Worm (Caenorhabditis elegans): ENCODE measurements around the gene ccep-97.

The ccep-97 gene

DNA sequence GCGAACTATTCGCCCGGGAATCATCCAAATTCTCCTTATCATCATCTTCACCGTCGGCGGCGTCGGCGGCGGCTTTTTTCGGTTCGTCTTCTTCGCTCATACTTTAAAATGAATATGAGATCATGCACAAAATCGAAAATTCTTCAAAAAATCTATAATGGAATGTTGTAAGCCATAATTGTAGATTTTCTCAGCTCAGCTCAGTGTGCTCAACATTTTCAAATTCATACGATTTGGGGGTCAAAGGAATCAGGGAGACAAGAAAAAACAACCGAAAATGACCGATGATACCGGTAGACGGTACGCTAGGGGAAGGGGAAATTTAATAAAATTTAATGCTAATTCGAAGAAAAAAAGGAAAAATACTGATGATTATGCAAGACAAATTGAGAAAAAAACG is at the start of gene ccep-97:
TSS of gene ccep-97 (minus strand) at position 101 of the 400 bp plus-strand sequence.
- TF ChIP-seq unc-62 (GFP tag; optimal IDR thresholded peaks at IDR 0.05): no peak

DNA sequence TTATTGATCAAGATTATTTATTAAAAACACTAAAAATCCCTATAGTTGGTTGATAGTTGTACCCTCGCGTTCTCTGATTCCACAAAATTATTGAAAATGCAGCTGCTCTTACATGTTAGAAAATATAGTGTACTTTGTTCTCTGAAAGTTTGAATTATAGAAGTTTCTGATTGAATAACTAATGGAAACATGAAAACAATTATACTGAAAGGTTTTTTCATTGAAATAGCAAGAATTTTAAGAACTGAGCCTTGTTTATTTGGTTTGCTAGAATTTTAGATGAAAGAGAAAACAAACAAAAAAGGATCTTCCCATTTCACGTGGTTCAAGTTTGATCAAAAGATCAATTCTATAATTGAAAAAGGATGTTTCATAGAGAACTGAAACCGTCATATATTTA is 49.1 kb upstream of the ccep-97 start:
- no peak for TF ChIP-seq unc-62 (GFP tag; optimal IDR thresholded peaks at IDR 0.05)

DNA sequence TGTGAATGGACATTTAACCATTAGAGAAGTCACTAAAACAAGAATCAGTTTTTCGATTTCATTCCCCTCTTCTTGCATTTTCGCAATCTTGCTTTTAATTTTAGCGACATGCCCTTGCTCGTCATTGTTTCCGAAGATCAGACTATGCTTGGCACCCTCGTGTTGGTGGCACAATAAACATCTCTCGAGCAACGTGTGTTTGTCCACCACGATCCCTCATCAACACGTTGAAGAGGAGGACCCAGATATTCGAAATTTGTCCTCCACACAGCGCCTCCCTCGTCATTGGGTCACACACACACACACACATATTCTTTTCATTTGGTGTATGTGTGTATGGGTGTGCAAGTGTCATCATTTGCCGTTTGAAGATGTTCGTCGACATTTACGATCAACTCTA is 46.9 kb upstream of the ccep-97 start, which contains the start of gene srd-32:
TSS of gene srd-32 (plus strand) at position 301 of the 400 bp plus-strand sequence.
- no peak for TF ChIP-seq unc-62 (GFP tag; optimal IDR thresholded peaks at IDR 0.05)

DNA sequence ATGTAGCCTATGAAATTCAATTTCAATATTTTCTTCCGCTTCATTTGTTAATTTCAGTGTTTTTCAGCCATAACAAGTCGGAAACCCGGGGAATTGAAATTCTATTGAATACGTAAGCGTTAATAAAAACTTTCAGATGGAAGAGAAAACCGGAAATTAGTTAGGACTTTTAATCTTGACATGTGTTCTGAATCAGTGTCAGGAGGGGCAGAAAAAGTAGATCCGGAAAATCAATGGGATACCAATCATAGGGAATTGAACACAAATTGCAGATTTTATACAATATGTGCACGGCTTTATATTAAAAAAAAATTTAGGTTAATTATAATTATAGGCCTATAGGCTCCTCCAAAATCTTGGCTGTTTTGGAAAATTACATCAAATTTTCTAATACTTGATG is 45.9 kb upstream of the ccep-97 start:
- TF ChIP-seq unc-62 (GFP tag; optimal IDR thresholded peaks at IDR 0.05): no peak

DNA sequence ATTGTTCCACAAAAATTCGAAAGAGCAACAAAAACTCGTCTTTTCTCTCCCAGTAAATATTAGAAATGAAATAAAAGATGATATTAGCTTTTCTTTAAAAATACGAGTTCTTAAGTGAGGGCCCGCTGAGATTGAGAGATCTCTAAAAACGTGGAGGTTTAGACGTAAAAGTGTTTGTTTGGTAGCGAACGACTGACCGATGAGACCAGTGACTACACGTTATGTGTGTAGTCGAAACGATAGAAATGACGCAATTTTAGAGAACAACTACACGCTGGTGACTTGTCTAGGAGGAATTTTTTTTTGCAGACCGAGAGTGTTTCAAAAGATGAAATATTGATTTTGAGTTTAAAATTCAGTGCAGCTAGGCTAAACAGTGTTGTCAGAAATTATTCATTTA is 44.3 kb upstream of the ccep-97 start, which contains the start of gene C37H5.13:
TSS of gene C37H5.13 (minus strand) at position 229 of the 400 bp plus-strand sequence.
- no peak for TF ChIP-seq unc-62 (GFP tag; optimal IDR thresholded peaks at IDR 0.05)

DNA sequence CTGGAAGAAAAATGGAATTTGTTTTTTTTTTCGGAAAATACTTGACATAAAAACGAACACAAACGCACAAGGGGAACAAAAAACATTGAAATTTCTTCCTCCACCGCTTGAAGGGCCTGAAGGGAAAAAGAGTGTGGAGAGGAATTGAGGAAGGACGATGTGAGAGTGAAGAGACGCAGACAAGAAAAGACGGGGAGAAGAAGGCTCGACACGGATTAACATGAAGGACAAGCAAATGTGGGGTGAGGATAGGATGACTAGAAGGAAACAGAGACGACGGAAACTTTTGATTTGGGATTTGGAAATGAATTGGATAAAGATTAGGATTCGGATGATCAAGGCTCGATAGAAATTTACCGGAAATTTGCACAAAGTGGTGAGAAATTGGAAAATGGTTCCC is 42.1 kb upstream of the ccep-97 start:
- no peak for TF ChIP-seq unc-62 (GFP tag; optimal IDR thresholded peaks at IDR 0.05)

DNA sequence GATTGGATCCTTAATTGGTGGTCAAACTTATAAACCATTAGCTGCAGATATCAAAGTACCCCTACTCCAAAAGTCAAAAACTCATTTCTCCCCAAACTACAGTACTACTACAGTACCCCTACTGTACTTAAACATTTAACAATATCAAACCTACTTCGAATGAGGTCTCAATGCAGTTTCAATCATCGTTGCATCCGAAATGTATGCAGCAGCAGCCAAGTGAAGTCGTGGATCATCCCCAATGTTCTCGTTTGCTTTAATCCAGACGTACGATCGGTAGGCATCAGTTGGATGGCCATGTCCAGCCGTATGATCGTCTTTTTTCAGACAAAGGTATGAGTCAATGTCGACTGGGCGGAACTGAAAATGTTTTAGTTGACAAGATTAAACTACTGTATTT is 39.1 kb upstream of the ccep-97 start:
- TF ChIP-seq unc-62 (GFP tag; optimal IDR thresholded peaks at IDR 0.05): no peak

DNA sequence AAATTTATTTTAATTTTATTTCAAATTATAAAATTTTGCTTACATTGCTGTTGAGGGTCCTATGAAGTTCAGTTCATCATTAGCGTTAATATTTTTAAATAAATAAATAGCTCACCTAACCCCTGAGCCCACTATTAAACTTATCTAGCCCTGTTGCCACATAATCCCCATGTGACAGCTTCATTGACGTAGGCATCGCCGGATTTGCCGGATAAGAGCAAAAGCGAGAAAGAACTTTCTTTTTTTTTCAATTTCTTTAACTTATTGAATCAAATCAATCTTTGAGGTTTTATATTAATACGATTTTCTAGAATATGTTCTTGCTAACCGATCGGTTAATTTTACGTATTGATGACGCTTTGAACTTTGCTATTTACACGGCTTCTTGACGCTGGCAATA is 33.5 kb upstream of the ccep-97 start:
- TF ChIP-seq unc-62 (GFP tag; optimal IDR thresholded peaks at IDR 0.05): no peak

DNA sequence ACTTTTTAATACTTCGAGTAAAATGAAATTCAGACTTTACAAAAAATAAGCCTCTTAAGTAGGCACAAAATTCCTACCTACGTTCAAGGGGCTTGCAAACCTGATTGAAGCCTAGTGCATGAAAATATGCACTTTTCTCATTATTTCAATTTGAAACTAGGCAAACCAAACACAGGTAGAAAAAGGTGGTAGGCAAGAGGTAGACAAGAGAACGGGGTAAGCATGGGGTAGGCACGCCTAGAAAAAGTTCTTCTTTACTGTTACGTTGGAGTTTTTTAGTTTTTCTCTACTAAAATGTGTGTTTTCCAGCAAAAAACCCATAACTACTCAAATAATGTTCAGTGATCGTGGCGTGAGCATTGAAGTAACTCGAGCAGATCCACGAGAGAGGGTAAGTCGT is 32.7 kb upstream of the ccep-97 start, which contains the start of gene nex-4:
TSS of gene nex-4 (plus strand) at position 301 of the 400 bp plus-strand sequence.
- TF ChIP-seq unc-62 (GFP tag; optimal IDR thresholded peaks at IDR 0.05): no peak

DNA sequence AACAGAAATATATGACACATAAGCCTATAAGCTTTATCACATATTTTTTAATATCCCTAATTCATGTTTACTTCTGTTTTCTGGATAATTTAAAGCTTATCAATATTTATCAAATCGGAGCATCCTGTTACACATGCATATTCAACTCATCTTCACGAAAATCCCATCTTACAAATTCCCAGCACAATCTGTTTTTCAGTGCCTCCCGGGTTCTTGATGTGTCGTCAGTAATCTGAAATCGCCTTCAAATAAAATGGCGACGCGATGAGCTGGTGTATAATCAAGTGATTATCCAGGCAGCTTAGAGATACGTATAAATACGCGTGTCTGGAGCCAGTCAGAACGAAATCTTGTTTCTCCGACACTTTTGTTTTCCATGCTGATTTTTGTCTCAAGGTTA is 32.0 kb upstream of the ccep-97 start:
- TF ChIP-seq unc-62 (GFP tag; optimal IDR thresholded peaks at IDR 0.05): no peak

DNA sequence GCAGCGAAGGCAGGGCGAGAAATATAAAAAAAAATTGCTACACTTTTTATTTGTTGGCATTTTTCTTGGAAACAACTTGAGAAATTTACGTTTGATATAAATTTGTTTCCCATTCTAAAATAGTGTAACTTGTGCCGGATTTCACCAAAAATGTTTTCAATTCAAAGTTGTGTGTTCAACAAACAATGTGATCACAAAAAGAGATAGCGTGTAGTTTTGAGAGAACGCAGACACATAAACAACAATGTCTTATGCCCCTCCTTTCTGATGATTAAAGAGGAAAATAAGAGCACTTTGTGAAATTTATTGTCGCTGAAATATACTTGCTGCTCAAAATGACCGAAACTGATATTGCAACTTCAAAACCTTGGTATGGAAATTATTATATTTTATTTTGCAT is 29.0 kb upstream of the ccep-97 start, which contains the start of gene abhd-5.1:
TSS of gene abhd-5.1 (plus strand) at position 230 of the 400 bp plus-strand sequence.
- no peak for TF ChIP-seq unc-62 (GFP tag; optimal IDR thresholded peaks at IDR 0.05)

DNA sequence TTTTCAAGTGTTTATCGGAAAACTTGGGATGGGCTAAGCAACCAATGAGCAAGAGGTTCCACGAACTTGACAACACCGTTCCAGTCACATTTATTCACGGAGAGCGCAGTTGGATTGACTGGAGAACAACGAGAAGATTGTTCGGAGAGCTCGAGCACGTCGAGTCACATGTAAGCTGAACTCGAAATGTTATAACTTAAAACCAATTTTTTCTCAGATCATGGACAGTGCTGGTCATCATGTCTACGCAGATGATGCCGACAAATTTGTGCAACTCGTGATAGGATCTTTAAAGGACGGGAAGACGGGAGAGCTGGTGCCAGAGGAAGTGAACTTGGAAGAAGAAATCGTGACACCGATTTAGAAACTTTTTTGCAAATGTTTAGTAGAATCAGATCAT is 28.0 kb upstream of the ccep-97 start:
- no peak for TF ChIP-seq unc-62 (GFP tag; optimal IDR thresholded peaks at IDR 0.05)

DNA sequence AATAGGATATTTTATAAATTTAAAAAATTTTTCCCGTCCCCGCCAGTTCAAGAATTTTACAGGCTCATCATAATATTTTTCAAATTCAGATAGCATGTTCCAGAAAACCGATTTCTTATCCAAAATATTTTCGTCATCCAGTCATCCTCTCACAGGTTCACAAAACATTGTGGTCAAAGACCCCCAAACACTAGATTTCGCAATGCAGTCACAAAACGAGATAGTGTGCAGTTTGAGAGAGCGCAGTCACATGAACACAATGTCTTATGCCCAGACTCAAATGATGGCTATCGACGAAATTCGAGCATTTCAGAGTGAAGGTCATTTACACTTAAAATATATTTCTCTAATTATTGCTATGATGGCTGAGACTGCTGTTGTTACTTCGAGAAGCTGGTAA is 26.1 kb upstream of the ccep-97 start, which contains the start of gene abhd-5.2:
TSS of gene abhd-5.2 (plus strand) at position 95 of the 400 bp plus-strand sequence.
- no peak for TF ChIP-seq unc-62 (GFP tag; optimal IDR thresholded peaks at IDR 0.05)

DNA sequence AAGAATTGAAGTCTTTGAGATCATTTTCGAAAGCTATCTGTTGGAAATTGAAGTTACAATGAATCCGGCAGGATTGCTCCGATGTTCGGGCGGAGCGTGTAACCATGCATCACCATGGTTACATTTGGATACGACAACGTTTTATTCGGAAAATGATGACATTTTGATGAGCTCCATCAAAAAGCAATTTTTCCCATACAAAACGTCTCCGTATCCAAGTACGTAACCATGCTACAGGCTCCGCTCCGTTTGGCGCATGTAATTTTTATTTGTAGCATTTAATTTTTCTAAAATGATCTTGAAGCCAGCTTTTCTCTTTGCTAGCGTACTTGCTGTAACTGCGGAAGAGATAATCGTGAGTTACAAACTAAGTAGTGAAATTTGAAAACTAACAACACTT is 24.1 kb upstream of the ccep-97 start, which contains the start of the genes cwp-2 and cwp-3:
TSS of gene cwp-2 (minus strand) at position 101 of the 400 bp plus-strand sequence.
TSS of gene cwp-3 (plus strand) at position 293 of the 400 bp plus-strand sequence.
- no peak for TF ChIP-seq unc-62 (GFP tag; optimal IDR thresholded peaks at IDR 0.05)

DNA sequence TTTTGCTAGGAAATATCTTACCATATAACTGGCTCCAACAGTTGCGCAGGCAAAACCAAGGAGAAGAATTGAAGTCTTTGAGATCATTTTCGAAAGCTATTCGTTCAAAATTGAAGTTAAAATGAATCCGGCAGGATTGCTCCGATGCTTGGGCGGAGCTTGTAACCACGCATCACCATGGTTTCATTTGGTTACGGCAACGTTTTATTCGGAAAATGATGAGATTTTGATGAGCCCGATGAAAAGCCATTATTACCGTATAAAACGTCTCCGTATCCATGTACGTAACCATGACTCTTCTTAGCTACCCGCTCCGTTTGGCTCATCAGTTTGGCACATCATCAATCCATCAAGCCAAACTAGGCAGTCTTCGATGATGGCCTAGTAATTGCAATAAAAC is 22.7 kb upstream of the ccep-97 start, which contains the start of gene cwp-1:
TSS of gene cwp-1 (minus strand) at position 101 of the 400 bp plus-strand sequence.
- TF ChIP-seq unc-62 (GFP tag; optimal IDR thresholded peaks at IDR 0.05): no peak

DNA sequence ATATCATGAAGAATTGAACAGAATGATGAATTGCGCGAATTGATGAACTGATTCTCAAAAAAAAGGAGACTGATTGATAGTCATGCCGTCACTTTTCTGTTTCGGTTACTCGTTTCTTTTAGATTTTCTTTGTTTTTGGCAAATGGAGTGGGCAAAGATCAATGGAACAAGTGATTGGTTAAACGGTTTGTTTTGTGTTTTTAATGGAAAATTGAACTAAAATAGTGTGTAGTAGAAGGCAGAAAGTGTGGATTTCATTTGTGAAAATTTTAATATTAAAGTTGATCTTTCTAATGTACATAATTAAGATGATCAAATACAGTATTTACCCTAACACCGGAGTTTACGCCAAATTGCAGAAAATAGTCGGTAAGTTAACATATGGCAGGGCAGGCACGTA is 21.4 kb upstream of the ccep-97 start, which contains the start of gene nas-9:
TSS of gene nas-9 (minus strand) at position 101 of the 400 bp plus-strand sequence.
- no peak for TF ChIP-seq unc-62 (GFP tag; optimal IDR thresholded peaks at IDR 0.05)

DNA sequence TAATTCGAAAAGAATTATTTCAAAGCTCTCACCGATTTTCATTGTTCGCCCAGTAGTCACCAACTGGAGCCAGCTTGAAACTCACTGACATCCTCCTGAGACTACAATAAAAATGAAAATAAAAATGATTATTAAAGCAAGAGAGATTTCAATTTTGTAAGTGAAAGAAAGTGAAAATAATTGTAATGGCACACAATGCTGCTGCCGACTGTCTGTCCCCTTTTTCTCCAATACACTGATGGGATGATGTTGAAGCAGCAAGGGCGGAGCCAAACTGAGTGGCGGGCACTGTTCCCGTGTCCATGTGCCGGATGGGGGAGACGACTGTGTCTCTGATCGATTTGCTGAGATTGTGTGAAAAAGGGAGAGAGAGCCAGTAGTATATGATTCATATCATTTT is 15.8 kb upstream of the ccep-97 start, which contains the start of gene C37H5.14:
TSS of gene C37H5.14 (minus strand) at position 101 of the 400 bp plus-strand sequence.
- no peak for TF ChIP-seq unc-62 (GFP tag; optimal IDR thresholded peaks at IDR 0.05)
